Worm (Caenorhabditis elegans) whole organism, young adult: Measurements from ENCODE around the gene str-60.

ENCODE experiments used
- B0019.2 ChIP-seq: fragments of 200-800 bp; sonication (Bioruptor generic); conservative IDR thresholded peaks from 2 replicates; pipeline ENCODE4 v1.3.6; 2022; ENCODE audit warnings: missing genetic modification reagents, missing genetic modification characterization, missing compliant biosample characterization
- B0261.1 ChIP-seq: sonication (generic microtip); optimal IDR thresholded peaks from 2 replicates; lab custom pipeline; 2016; ENCODE audit warnings: mild to moderate bottlenecking, missing genetic modification characterization, moderate library complexity, missing compliant biosample characterization
- K11D2.4 ChIP-seq: fragments of 200-800 bp; sonication (Bioruptor generic); IDR thresholded peaks from 2 replicates; pipeline ENCODE4 v1.3.6; 2022; ENCODE audit warnings: missing genetic modification reagents, missing genetic modification characterization, missing compliant biosample characterization
- ama-1 ChIP-seq, 3 experiments: fragments of 150-350 bp in 1 of 3; sonication (generic microtip) in 2 of 3; optimal IDR thresholded peaks; 2 replicates each; lab custom pipeline; 2014 to 2018; ENCODE audit warnings: missing biosample characterization in 2 of 3, missing genetic modification characterization in 2 of 3, missing genetic modification reagents in 2 of 3
- ceh-40 ChIP-seq: fragments of 200-800 bp; sonication (Bioruptor generic); IDR thresholded peaks from 2 replicates; pipeline ENCODE4 v1.3.6; 2022; ENCODE audit warnings: missing genetic modification characterization, missing compliant biosample characterization
- dpff-1 ChIP-seq: sonication (generic microtip); optimal IDR thresholded peaks from 2 replicates; lab custom pipeline; 2017; ENCODE audit warnings: mild to moderate bottlenecking, missing genetic modification characterization, missing compliant biosample characterization
- efl-1 ChIP-seq: fragments of 150-350 bp; optimal IDR thresholded peaks from 2 replicates; lab custom pipeline; 2014; ENCODE audit warnings: missing biosample characterization, missing genetic modification reagents, missing genetic modification characterization
- hmg-1.2 ChIP-seq: fragments of 200-800 bp; sonication (Bioruptor generic); IDR thresholded peaks from 2 replicates; pipeline ENCODE4 v1.3.6; 2022; ENCODE audit warnings: missing genetic modification reagents, missing genetic modification characterization, missing compliant biosample characterization
- lin-35 ChIP-seq, 3 experiments: fragments of 150-350 bp in 2 of 3; sonication (generic microtip) in 1 of 3; optimal IDR thresholded peaks; 2 replicates each; lab custom pipeline; 2014 to 2018; ENCODE audit warnings: missing biosample characterization in 3 of 3, missing genetic modification characterization in 3 of 3, missing genetic modification reagents in 3 of 3
- mes-4 ChIP-seq: sonication (generic microtip); optimal IDR thresholded peaks from 2 replicates; lab custom pipeline; 2016; ENCODE audit warnings: missing genotype, missing genetic modification characterization, missing compliant biosample characterization
- nhr-179 ChIP-seq: sonication (generic microtip); optimal IDR thresholded peaks from 2 replicates; lab custom pipeline; 2016; ENCODE audit warnings: mild to moderate bottlenecking, missing genetic modification characterization, missing compliant biosample characterization
- nhr-27 ChIP-seq: fragments of 200-800 bp; sonication (Bioruptor generic); optimal IDR thresholded peaks from 2 replicates; lab custom pipeline; 2018; ENCODE audit warnings: mild to moderate bottlenecking, missing genetic modification characterization, moderate library complexity, missing compliant biosample characterization
- unc-130 ChIP-seq: sonication (generic microtip); optimal IDR thresholded peaks from 2 replicates; lab custom pipeline; 2016; ENCODE audit warnings: missing genetic modification reagents, missing genetic modification characterization, missing compliant biosample characterization

- TF ChIP-seq K11D2.4 (GFP tag; lab: Robert Waterston, UW), result no peak
- TF ChIP-seq B0261.1 (tag; lab: Kevin White, UChicago), result no peak
- no peak for TF ChIP-seq efl-1
- no peak for TF ChIP-seq lin-35 (GFP tag; optimal IDR thresholded peaks at IDR 0.05; lab: Kevin White, UChicago)
- TF ChIP-seq ceh-40, result no peak
- no peak for TF ChIP-seq ama-1 (optimal IDR thresholded peaks at IDR 0.05; lab: Kevin White, UChicago)
- no peak for TF ChIP-seq ama-1 (GFP tag; optimal IDR thresholded peaks at IDR 0.05; lab: Kevin White, UChicago)
- TF ChIP-seq mes-4 (tag; lab: Kevin White, UChicago), result no peak
- no peak for TF ChIP-seq unc-130
- TF ChIP-seq hmg-1.2 (GFP tag; lab: Robert Waterston, UW), result no peak
- no peak for TF ChIP-seq B0019.2 (GFP tag; lab: Robert Waterston, UW)
- TF ChIP-seq dpff-1 (tag; lab: Kevin White, UChicago), result no peak
- no peak for TF ChIP-seq nhr-27
- no peak for TF ChIP-seq nhr-179 (tag; lab: Kevin White, UChicago)
Measured at ce11 chrV:15892696-15893095, 5.1 kb upstream of the str-60 start, which contains the start of gene T06C12.11.
